Fruit fly (Drosophila melanogaster) whole organism, prepupa: ENCODE results near the gene Corp.
A peak's percentile ranks its signal among the peaks of the same experiment; 100 is the strongest.

Experiments
- Blimp-1 ChIP-seq: fragments of 200-800 bp; sonication (Bioruptor generic); optimal IDR thresholded peaks from 3 replicates; lab custom pipeline; 2017; ENCODE audit warnings: missing biosample characterization, missing genetic modification characterization, mild to moderate bottlenecking, moderate library complexity, missing genetic modification reagents
- CG10631 ChIP-seq: fragments of 200-800 bp; sonication (Bioruptor generic); optimal IDR thresholded peaks from 2 replicates; lab custom pipeline; 2016; ENCODE audit warnings: missing biosample characterization, missing genetic modification characterization
- CG10669 ChIP-seq: fragments of 200-800 bp; sonication (Bioruptor generic); optimal IDR thresholded peaks from 3 replicates; lab custom pipeline; 2018; ENCODE audit warnings: missing biosample characterization, mild to moderate bottlenecking, missing genetic modification characterization, moderate library complexity
- CG11294 ChIP-seq: fragments of 200-800 bp; sonication (Bioruptor generic); IDR thresholded peaks from 2 replicates; pipeline ENCODE4 v1.3.6; 2022; ENCODE audit warnings: missing biosample characterization, missing genetic modification characterization
- CG11762 ChIP-seq: fragments of 200-800 bp; sonication (Bioruptor generic); optimal IDR thresholded peaks from 3 replicates; lab custom pipeline; 2016; ENCODE audit warnings: missing biosample characterization, missing genetic modification characterization; ENCODE audit not compliant: insufficient read depth
- CG11902 ChIP-seq: fragments of 200-800 bp; sonication (Bioruptor generic); optimal IDR thresholded peaks from 3 replicates; lab custom pipeline; 2016; ENCODE audit warnings: missing biosample characterization, missing genetic modification characterization
- CG15336 ChIP-seq: fragments of 200-800 bp; sonication (Bioruptor generic); IDR thresholded peaks from 2 replicates; pipeline ENCODE4 v1.3.6; 2022; ENCODE audit warnings: missing biosample characterization, missing genetic modification characterization
- CG16779 ChIP-seq: fragments of 200-800 bp; sonication (Bioruptor generic); optimal IDR thresholded peaks from 3 replicates; lab custom pipeline; 2017; ENCODE audit warnings: missing biosample characterization, mild to moderate bottlenecking, missing genetic modification characterization
- CG3032 ChIP-seq: fragments of 200-800 bp; optimal IDR thresholded peaks from 2 replicates; lab custom pipeline; 2019; ENCODE audit warnings: missing biosample characterization, mild to moderate bottlenecking, missing genetic modification characterization, moderate library complexity
- CG31627 ChIP-seq: fragments of 200-800 bp; sonication (Bioruptor generic); optimal IDR thresholded peaks from 3 replicates; lab custom pipeline; 2016; ENCODE audit warnings: missing biosample characterization, missing genetic modification characterization
- CG34406 ChIP-seq: fragments of 200-800 bp; sonication (Bioruptor generic); optimal IDR thresholded peaks from 3 replicates; lab custom pipeline; 2016; ENCODE audit warnings: missing biosample characterization, missing genetic modification characterization
- CG3919 ChIP-seq: fragments of 200-800 bp; sonication (Bioruptor generic); optimal IDR thresholded peaks from 3 replicates; lab custom pipeline; 2016; ENCODE audit warnings: missing biosample characterization, missing genetic modification characterization
- CG4318 ChIP-seq: fragments of 200-800 bp; sonication (Bioruptor generic); optimal IDR thresholded peaks from 3 replicates; lab custom pipeline; 2017; ENCODE audit warnings: missing biosample characterization, mild to moderate bottlenecking, missing genetic modification characterization
- CG6163 ChIP-seq: fragments of 200-800 bp; sonication (Bioruptor generic); IDR thresholded peaks from 3 replicates; pipeline ENCODE4 v1.3.6; 2022; ENCODE audit warnings: missing biosample characterization, missing genetic modification characterization
- CG6276 ChIP-seq: fragments of 200-800 bp; sonication (Bioruptor generic); optimal IDR thresholded peaks from 2 replicates; lab custom pipeline; 2017; ENCODE audit warnings: missing biosample characterization, mild to moderate bottlenecking, missing genetic modification characterization
- CG6792 ChIP-seq: fragments of 200-800 bp; sonication (Bioruptor generic); optimal IDR thresholded peaks from 3 replicates; lab custom pipeline; 2016; ENCODE audit warnings: missing biosample characterization, missing genetic modification characterization
- CG6808 ChIP-seq: fragments of 200-800 bp; sonication (Bioruptor generic); optimal IDR thresholded peaks from 3 replicates; lab custom pipeline; 2017; ENCODE audit warnings: missing biosample characterization, missing genetic modification characterization, mild to moderate bottlenecking, moderate library complexity, missing genetic modification reagents
- CG8119 ChIP-seq: fragments of 200-800 bp; sonication (Bioruptor generic); IDR thresholded peaks from 3 replicates; pipeline ENCODE4 v1.3.6; 2022; ENCODE audit warnings: missing biosample characterization, missing genetic modification characterization
- CG8319 ChIP-seq: fragments of 200-800 bp; sonication (Bioruptor generic); optimal IDR thresholded peaks from 3 replicates; lab custom pipeline; 2016; ENCODE audit warnings: missing biosample characterization, missing genetic modification characterization
- CG8632 ChIP-seq: fragments of 200-800 bp; sonication (Bioruptor generic); optimal IDR thresholded peaks from 3 replicates; lab custom pipeline; 2016; ENCODE audit warnings: missing biosample characterization, missing genetic modification characterization
- Eip75B ChIP-seq: fragments of 200-800 bp; sonication (Bioruptor generic); optimal IDR thresholded peaks from 3 replicates; lab custom pipeline; 2016; ENCODE audit warnings: missing biosample characterization, missing genetic modification characterization
- Eip78C ChIP-seq: fragments of 200-800 bp; sonication (Bioruptor generic); peaks from one replicate; lab custom pipeline; 2016; ENCODE audit warnings: missing biosample characterization, missing genetic modification characterization
- Eip93F ChIP-seq: fragments of 200-800 bp; sonication (Bioruptor generic); optimal IDR thresholded peaks from 2 replicates; lab custom pipeline; 2016; ENCODE audit warnings: missing biosample characterization, mild to moderate bottlenecking, missing genetic modification characterization
- Ets21C ChIP-seq: fragments of 200-800 bp; sonication (Bioruptor generic); optimal IDR thresholded peaks from 3 replicates; lab custom pipeline; 2016; ENCODE audit warnings: missing biosample characterization, missing genetic modification characterization
- Ets96B ChIP-seq: fragments of 200-800 bp; optimal IDR thresholded peaks from 2 replicates; lab custom pipeline; 2019; ENCODE audit warnings: missing biosample characterization, mild to moderate bottlenecking, missing genetic modification characterization, moderate library complexity
- Gug ChIP-seq: fragments of 200-800 bp; sonication (Bioruptor generic); IDR thresholded peaks from 2 replicates; pipeline ENCODE4 v1.3.6; 2022; ENCODE audit warnings: missing biosample characterization, missing genetic modification characterization
- Hr4 ChIP-seq: fragments of 200-800 bp; sonication (Bioruptor generic); optimal IDR thresholded peaks from 3 replicates; lab custom pipeline; 2016; ENCODE audit warnings: missing biosample characterization, missing genetic modification characterization
- Lpt ChIP-seq: fragments of 200-800 bp; sonication (Bioruptor generic); optimal IDR thresholded peaks from 3 replicates; lab custom pipeline; 2016; ENCODE audit warnings: missing biosample characterization, missing genetic modification characterization
- Met ChIP-seq: fragments of 200-800 bp; sonication (Bioruptor generic); optimal IDR thresholded peaks from 3 replicates; lab custom pipeline; 2016; ENCODE audit warnings: missing biosample characterization, missing genetic modification characterization
- OdsH ChIP-seq: fragments of 200-800 bp; sonication (Bioruptor generic); optimal IDR thresholded peaks from 3 replicates; lab custom pipeline; 2016; ENCODE audit warnings: missing biosample characterization, missing genetic modification characterization
- Smox ChIP-seq: fragments of 200-800 bp; sonication (Bioruptor generic); optimal IDR thresholded peaks from 3 replicates; lab custom pipeline; 2016; ENCODE audit warnings: missing biosample characterization, missing genetic modification characterization
- Sox14 ChIP-seq: fragments of 200-800 bp; sonication (Bioruptor generic); optimal IDR thresholded peaks from 3 replicates; lab custom pipeline; 2016; ENCODE audit warnings: missing biosample characterization, missing genetic modification characterization
- Sox15 ChIP-seq: fragments of 200-800 bp; sonication (Bioruptor generic); optimal IDR thresholded peaks from 3 replicates; lab custom pipeline; 2016; ENCODE audit warnings: missing biosample characterization, missing genetic modification characterization
- achi ChIP-seq: fragments of 200-800 bp; sonication (Bioruptor generic); optimal IDR thresholded peaks from 3 replicates; lab custom pipeline; 2016; ENCODE audit warnings: missing biosample characterization, missing genetic modification characterization
- acj6 ChIP-seq: fragments of 200-800 bp; sonication (Bioruptor generic); optimal IDR thresholded peaks from 3 replicates; lab custom pipeline; 2016; ENCODE audit warnings: missing biosample characterization, missing genetic modification characterization
- cyc ChIP-seq: fragments of 200-800 bp; sonication (Bioruptor generic); optimal IDR thresholded peaks from 3 replicates; lab custom pipeline; 2016; ENCODE audit warnings: missing biosample characterization, missing genetic modification characterization
- dac ChIP-seq: fragments of 200-800 bp; sonication (Bioruptor generic); optimal IDR thresholded peaks from 2 replicates; lab custom pipeline; 2017; ENCODE audit warnings: missing biosample characterization, mild to moderate bottlenecking, missing genetic modification characterization
- dsx ChIP-seq: fragments of 200-800 bp; optimal IDR thresholded peaks from 3 replicates; lab custom pipeline; 2019; ENCODE audit warnings: missing biosample characterization, mild to moderate bottlenecking, missing genetic modification characterization, moderate library complexity; ENCODE audit not compliant: poor library complexity, severe bottlenecking
- eg ChIP-seq: fragments of 200-800 bp; sonication (Bioruptor generic); IDR thresholded peaks from 3 replicates; pipeline ENCODE4 v1.3.6; 2022; ENCODE audit warnings: missing biosample characterization, missing genetic modification characterization
- esn ChIP-seq: fragments of 200-800 bp; sonication (Bioruptor generic); optimal IDR thresholded peaks from 2 replicates; lab custom pipeline; 2016; ENCODE audit warnings: missing biosample characterization, mild to moderate bottlenecking, missing genetic modification characterization, moderate library complexity
- fd59A ChIP-seq: fragments of 200-800 bp; sonication (Bioruptor generic); optimal IDR thresholded peaks from 2 replicates; lab custom pipeline; 2017; ENCODE audit warnings: missing biosample characterization, mild to moderate bottlenecking, missing genetic modification characterization, missing genetic modification reagents
- fd85E ChIP-seq: fragments of 200-800 bp; sonication (Bioruptor generic); optimal IDR thresholded peaks from 3 replicates; lab custom pipeline; 2016; ENCODE audit warnings: missing biosample characterization, missing genetic modification characterization
- fkh ChIP-seq: fragments of 200-800 bp; sonication (Bioruptor generic); optimal IDR thresholded peaks from 3 replicates; lab custom pipeline; 2017; ENCODE audit warnings: missing biosample characterization, mild to moderate bottlenecking, missing genetic modification characterization, moderate library complexity
- lz ChIP-seq: fragments of 200-800 bp; sonication (Bioruptor generic); optimal IDR thresholded peaks from 3 replicates; lab custom pipeline; 2016; ENCODE audit warnings: missing biosample characterization, missing genetic modification characterization
- net ChIP-seq: fragments of 200-800 bp; sonication (Bioruptor generic); optimal IDR thresholded peaks from 3 replicates; lab custom pipeline; 2016; ENCODE audit warnings: missing biosample characterization, missing genetic modification characterization
- pdm3 ChIP-seq: fragments of 200-800 bp; sonication (Bioruptor generic); optimal IDR thresholded peaks from 3 replicates; lab custom pipeline; 2016; ENCODE audit warnings: missing biosample characterization, missing genetic modification characterization
- salr ChIP-seq, 2 experiments: fragments of 200-800 bp; sonication (Bioruptor generic); optimal IDR thresholded peaks; 3 replicates each; lab custom pipeline; 2016 to 2018; ENCODE audit warnings: missing biosample characterization in 2 of 2, missing genetic modification characterization in 2 of 2, mild to moderate bottlenecking in 1 of 2
- spab ChIP-seq: fragments of 200-800 bp; sonication (Bioruptor generic); optimal IDR thresholded peaks from 2 replicates; lab custom pipeline; 2017; ENCODE audit warnings: missing biosample characterization, mild to moderate bottlenecking, missing genetic modification characterization, missing genetic modification reagents
- ss ChIP-seq, 2 experiments: fragments of 200-800 bp; sonication (Bioruptor generic); optimal IDR thresholded peaks; 2 replicates in 1 of 2; 3 replicates in 1 of 2; lab custom pipeline; 2017 to 2018; ENCODE audit warnings: mild to moderate bottlenecking in 2 of 2, missing biosample characterization in 2 of 2, missing genetic modification characterization in 2 of 2, moderate library complexity in 1 of 2
- svp ChIP-seq: fragments of 200-800 bp; sonication (Bioruptor generic); peaks from one replicate; lab custom pipeline; 2016; ENCODE audit warnings: missing biosample characterization, missing genetic modification characterization
- topi ChIP-seq: fragments of 200-800 bp; sonication (Bioruptor generic); optimal IDR thresholded peaks from 3 replicates; lab custom pipeline; 2016; ENCODE audit warnings: missing biosample characterization, missing genetic modification characterization
- vri ChIP-seq: fragments of 200-800 bp; sonication (Bioruptor generic); optimal IDR thresholded peaks from 3 replicates; lab custom pipeline; 2016; ENCODE audit warnings: missing biosample characterization, mild to moderate bottlenecking, missing genetic modification characterization

The Corp gene

dm6 chrX:8254739-8255326 lies 16.4 kb downstream of the Corp start:
- peak; percentile 46 for TF ChIP-seq acj6 (GFP tag; lab: Kevin White, UChicago)
- TF ChIP-seq OdsH (GFP tag; lab: Kevin White, UChicago) = peak; percentile 47
- TF ChIP-seq Hr4 (GFP tag; lab: Kevin White, UChicago) = peak; percentile 70
- peak; percentile 52; the same call in 1 of the 2 replicates for TF ChIP-seq Gug (GFP tag; lab: Robert Waterston, UW)
- no peak for TF ChIP-seq Ets96B (tag; lab: Kevin White, UChicago)
- peak; percentile 77 for TF ChIP-seq svp
- TF ChIP-seq CG11294 (GFP tag; lab: Robert Waterston, UW) = no peak
- TF ChIP-seq CG34406 (GFP tag; lab: Kevin White, UChicago) = peak; percentile 71
- TF ChIP-seq dac (GFP tag; lab: Kevin White, UChicago) = peak; percentile 24
- peak; percentile 70 for TF ChIP-seq lz (GFP tag; lab: Kevin White, UChicago)
- peak; percentile 3 for TF ChIP-seq CG8319 (GFP tag; lab: Kevin White, UChicago)
- TF ChIP-seq Sox15 (GFP tag; lab: Kevin White, UChicago) = peak; percentile 38
- no peak for TF ChIP-seq ss (GFP tag; optimal IDR thresholded peaks at IDR 0.05; lab: Kevin White, UChicago)
- no peak for TF ChIP-seq dsx
- no peak for TF ChIP-seq CG6808 (GFP tag; lab: Kevin White, UChicago)
- TF ChIP-seq fd59A (GFP tag; lab: Kevin White, UChicago) = no peak
- peak; percentile 36 for TF ChIP-seq Smox (GFP tag; lab: Kevin White, UChicago)
- TF ChIP-seq spab (GFP tag; lab: Kevin White, UChicago) = no peak
- peak; percentile 54 for TF ChIP-seq achi (GFP tag; lab: Kevin White, UChicago)
- peak; percentile 46 for TF ChIP-seq CG3919 (GFP tag; lab: Kevin White, UChicago)
- peak; percentile 84 for TF ChIP-seq CG15336 (GFP tag; lab: Robert Waterston, UW)
- peak; percentile 81 for TF ChIP-seq CG6163 (GFP tag; lab: Robert Waterston, UW)
- TF ChIP-seq Blimp-1 = peak; percentile 69
- no peak for TF ChIP-seq Ets21C
- peak; percentile 87 for TF ChIP-seq Eip78C (GFP tag; lab: Kevin White, UChicago)
- TF ChIP-seq CG8632 (GFP tag; lab: Kevin White, UChicago) = peak; percentile 42
- peak; percentile 32 for TF ChIP-seq CG10631
- TF ChIP-seq Eip93F (GFP tag; lab: Kevin White, UChicago) = no peak
- peak; percentile 34 for TF ChIP-seq CG4318
- TF ChIP-seq CG6792 (GFP tag; lab: Kevin White, UChicago) = peak; percentile 68
- TF ChIP-seq CG31627 (GFP tag; lab: Kevin White, UChicago) = peak; percentile 49
- peak; percentile 68 for TF ChIP-seq pdm3
- peak; percentile 33 for TF ChIP-seq Sox14
- TF ChIP-seq CG10669 (GFP tag; lab: Kevin White, UChicago) = no peak
- TF ChIP-seq eg (GFP tag; lab: Robert Waterston, UW) = peak; percentile 84
- peak; percentile 61 for TF ChIP-seq Eip75B
- no peak for TF ChIP-seq fkh (GFP tag; lab: Kevin White, UChicago)
- no peak for TF ChIP-seq vri (GFP tag; lab: Kevin White, UChicago)
- peak; percentile 67 for TF ChIP-seq Met
- TF ChIP-seq topi (GFP tag; lab: Kevin White, UChicago) = peak; percentile 59
- TF ChIP-seq Lpt (GFP tag; lab: Kevin White, UChicago) = peak; percentile 13
- TF ChIP-seq CG3032 = no peak
- TF ChIP-seq cyc (GFP tag; lab: Kevin White, UChicago) = peak; percentile 27
- TF ChIP-seq esn (GFP tag; lab: Kevin White, UChicago) = peak; percentile 64
- TF ChIP-seq CG16779 (tag; lab: Kevin White, UChicago) = no peak
- peak; percentile 23 for TF ChIP-seq CG6276 (GFP tag; lab: Kevin White, UChicago)
- peak; percentile 14 for TF ChIP-seq CG11762
- no peak for TF ChIP-seq fd85E (GFP tag; lab: Kevin White, UChicago)
- TF ChIP-seq salr (GFP tag; optimal IDR thresholded peaks at IDR 0.05; lab: Kevin White, UChicago) = no peak
- peak; percentile 7 for TF ChIP-seq CG11902 (GFP tag; lab: Kevin White, UChicago)
- TF ChIP-seq net (GFP tag; lab: Kevin White, UChicago) = peak; percentile 21
- peak; percentile 79 for TF ChIP-seq CG8119 (GFP tag; lab: Robert Waterston, UW)
